Fruit fly (Drosophila melanogaster) whole organism, embryonic: ENCODE data around the gene rk.
A peak's percentile ranks its signal among the peaks of the same experiment; 100 is the strongest.

ENCODE experiments used
- Awh ChIP-seq: fragments of 200-800 bp; sonication (Bioruptor generic); IDR thresholded peaks from 2 replicates; pipeline ENCODE4, ENCODE4 v1.3.6; 2022; ENCODE audit warnings: missing biosample characterization, missing genetic modification characterization
- Bgb ChIP-seq: fragments of 200-800 bp; sonication (Bioruptor generic); IDR thresholded peaks from 2 replicates; pipeline ENCODE4 v1.3.6; 2022; ENCODE audit warnings: missing biosample characterization, missing genetic modification characterization; ENCODE audit not compliant: partially characterized antibody
- Bteb2 ChIP-seq: fragments of 200-800 bp; sonication (Bioruptor generic); optimal IDR thresholded peaks from 2 replicates; lab custom pipeline; 2016; ENCODE audit warnings: missing biosample characterization, missing genetic modification characterization
- CG10462 ChIP-seq: fragments of 200-800 bp; sonication (Bioruptor generic); optimal IDR thresholded peaks from 2 replicates; lab custom pipeline; 2016; ENCODE audit warnings: missing biosample characterization, missing genetic modification characterization
- CG10543 ChIP-seq: fragments of 200-800 bp; sonication (Bioruptor generic); optimal IDR thresholded peaks from 3 replicates; lab custom pipeline; 2017; ENCODE audit warnings: missing biosample characterization, mild to moderate bottlenecking, missing genetic modification characterization, moderate library complexity
- CG11085 ChIP-seq: fragments of 200-800 bp; sonication (Bioruptor generic); IDR thresholded peaks from 2 replicates; pipeline ENCODE4 v1.3.6; 2022; ENCODE audit warnings: missing biosample characterization, missing genetic modification characterization
- CG11093 ChIP-seq: fragments of 200-800 bp; sonication (Bioruptor generic); IDR thresholded peaks from 3 replicates; pipeline ENCODE4 v1.3.6; 2022; ENCODE audit warnings: missing biosample characterization, missing genetic modification characterization
- CG11398 ChIP-seq: fragments of 200-800 bp; sonication (Bioruptor generic); optimal IDR thresholded peaks from 2 replicates; lab custom pipeline; 2016; ENCODE audit warnings: missing biosample characterization, missing genetic modification characterization
- CG1233 ChIP-seq: fragments of 200-800 bp; sonication (Bioruptor generic); optimal IDR thresholded peaks from 4 replicates; lab custom pipeline; 2018; ENCODE audit warnings: missing biosample characterization, mild to moderate bottlenecking, missing genetic modification characterization
- CG13775 ChIP-seq: fragments of 200-800 bp; sonication (Bioruptor generic); optimal IDR thresholded peaks from 3 replicates; lab custom pipeline; 2017; ENCODE audit warnings: missing biosample characterization, mild to moderate bottlenecking, missing genetic modification characterization
- CG15073 ChIP-seq: fragments of 200-800 bp; sonication (Bioruptor generic); optimal IDR thresholded peaks from 2 replicates; lab custom pipeline; 2016; ENCODE audit warnings: missing biosample characterization, missing genetic modification characterization
- CG15479 ChIP-seq: fragments of 200-800 bp; sonication (Bioruptor generic); optimal IDR thresholded peaks from 3 replicates; lab custom pipeline; 2019; ENCODE audit warnings: missing biosample characterization, mild to moderate bottlenecking, missing genetic modification characterization, moderate library complexity
- CG1602 ChIP-seq: fragments of 200-800 bp; sonication (Bioruptor generic); optimal IDR thresholded peaks from 3 replicates; lab custom pipeline; 2016; ENCODE audit warnings: missing biosample characterization, missing genetic modification characterization
- CG1603 ChIP-seq: fragments of 200-800 bp; sonication (Bioruptor generic); optimal IDR thresholded peaks from 2 replicates; lab custom pipeline; 2019; ENCODE audit warnings: missing biosample characterization, mild to moderate bottlenecking, missing genetic modification characterization, moderate library complexity
- CG2712 ChIP-seq: fragments of 200-800 bp; optimal IDR thresholded peaks from 3 replicates; lab custom pipeline; 2019; ENCODE audit warnings: missing biosample characterization, mild to moderate bottlenecking, missing genetic modification characterization, moderate library complexity
- CG2875 ChIP-seq: fragments of 200-800 bp; sonication (Bioruptor generic); optimal IDR thresholded peaks from 2 replicates; lab custom pipeline; 2017; ENCODE audit warnings: missing biosample characterization, mild to moderate bottlenecking, missing genetic modification characterization, missing genetic modification reagents
- CG31365 ChIP-seq: fragments of 200-800 bp; sonication (Bioruptor generic); optimal IDR thresholded peaks from 2 replicates; lab custom pipeline; 2018; ENCODE audit warnings: missing biosample characterization, mild to moderate bottlenecking, missing genetic modification characterization
- CG31441 ChIP-seq: fragments of 200-800 bp; sonication (Bioruptor generic); IDR thresholded peaks from 2 replicates; pipeline ENCODE4 v1.3.6; 2022; ENCODE audit warnings: missing biosample characterization, missing genetic modification characterization
- CG34224 ChIP-seq: fragments of 200-800 bp; sonication (Bioruptor generic); IDR thresholded peaks from 3 replicates; pipeline ENCODE4 v1.3.6; 2022; ENCODE audit warnings: missing biosample characterization, missing genetic modification characterization; ENCODE audit not compliant: partially characterized antibody
- CG4360 ChIP-seq: fragments of 200-800 bp; sonication (Bioruptor generic); IDR thresholded peaks from 2 replicates; pipeline ENCODE4 v1.3.6; 2022; ENCODE audit warnings: missing biosample characterization, missing genetic modification characterization
- CG6254 ChIP-seq: fragments of 200-800 bp; sonication (Bioruptor generic); optimal IDR thresholded peaks from 3 replicates; lab custom pipeline; 2017; ENCODE audit warnings: mild to moderate bottlenecking, missing biosample characterization, missing genetic modification reagents, missing genetic modification characterization
- CG6765 ChIP-seq: fragments of 200-800 bp; sonication (Bioruptor generic); optimal IDR thresholded peaks from 3 replicates; lab custom pipeline; 2017; ENCODE audit warnings: missing biosample characterization, mild to moderate bottlenecking, missing genetic modification characterization
- CG7786 ChIP-seq: fragments of 200-800 bp; sonication (Bioruptor generic); optimal IDR thresholded peaks from 2 replicates; lab custom pipeline; 2016; ENCODE audit warnings: missing biosample characterization, missing genetic modification characterization
- CG7987 ChIP-seq: fragments of 200-800 bp; sonication (Bioruptor generic); optimal IDR thresholded peaks from 2 replicates; lab custom pipeline; 2018; ENCODE audit warnings: missing biosample characterization, mild to moderate bottlenecking, missing genetic modification characterization, moderate library complexity
- HLHmδ ChIP-seq: fragments of 200-800 bp; sonication (Bioruptor generic); optimal IDR thresholded peaks from 2 replicates; lab custom pipeline; 2018; ENCODE audit warnings: missing biosample characterization, mild to moderate bottlenecking, missing genetic modification characterization, moderate library complexity
- Hr39 ChIP-seq: fragments of >200 bp; optimal IDR thresholded peaks from 2 replicates; lab custom pipeline; 2017
- Hsf ChIP-seq: fragments of 200-800 bp; sonication (Bioruptor generic); optimal IDR thresholded peaks from 3 replicates; lab custom pipeline; 2016; ENCODE audit warnings: missing biosample characterization, missing genetic modification characterization
- Lpt ChIP-seq: fragments of >200 bp; optimal IDR thresholded peaks from 2 replicates; lab custom pipeline; 2018; ENCODE audit warnings: missing biosample characterization, missing genetic modification characterization
- Oli ChIP-seq: fragments of 200-800 bp; sonication (Bioruptor generic); optimal IDR thresholded peaks from 2 replicates; lab custom pipeline; 2018; ENCODE audit warnings: missing biosample characterization, mild to moderate bottlenecking, missing genetic modification characterization, moderate library complexity
- Optix ChIP-seq: fragments of 200-800 bp; sonication (Bioruptor generic); IDR thresholded peaks from 3 replicates; pipeline ENCODE4 v1.3.6; 2022; ENCODE audit warnings: missing biosample characterization, missing genetic modification characterization
- Poxn ChIP-seq: fragments of 200-800 bp; sonication (Bioruptor generic); IDR thresholded peaks from 2 replicates; pipeline ENCODE4 v1.3.6; 2022; ENCODE audit warnings: missing biosample characterization, missing genetic modification characterization
- Spps ChIP-seq: fragments of 200-800 bp; sonication (Bioruptor generic); optimal IDR thresholded peaks from 2 replicates; lab custom pipeline; 2018; ENCODE audit warnings: missing biosample characterization, mild to moderate bottlenecking, missing genetic modification characterization
- Ssrp ChIP-seq: fragments of 200-800 bp; sonication (Bioruptor generic); optimal IDR thresholded peaks from 2 replicates; lab custom pipeline; 2018; ENCODE audit warnings: missing biosample characterization, mild to moderate bottlenecking, missing genetic modification characterization, moderate library complexity
- bab2 ChIP-seq: fragments of 200-800 bp; sonication (Bioruptor generic); optimal IDR thresholded peaks from 2 replicates; lab custom pipeline; 2016; ENCODE audit warnings: missing biosample characterization, missing genetic modification characterization
- caup ChIP-seq: fragments of 200-800 bp; sonication (Bioruptor generic); optimal IDR thresholded peaks from 3 replicates; lab custom pipeline; 2017; ENCODE audit warnings: missing biosample characterization, mild to moderate bottlenecking, missing genetic modification characterization, moderate library complexity; ENCODE audit not compliant: severe bottlenecking
- cg ChIP-seq: fragments of 200-800 bp; sonication (Bioruptor generic); optimal IDR thresholded peaks from 3 replicates; lab custom pipeline; 2019; ENCODE audit warnings: missing biosample characterization, mild to moderate bottlenecking, missing genetic modification characterization, moderate library complexity
- exex ChIP-seq: fragments of 200-800 bp; sonication (Bioruptor generic); optimal IDR thresholded peaks from 4 replicates; lab custom pipeline; 2018; ENCODE audit warnings: missing biosample characterization, mild to moderate bottlenecking, missing genetic modification characterization, moderate library complexity
- hb ChIP-seq: fragments of 200-800 bp; sonication (Bioruptor generic); IDR thresholded peaks from 3 replicates; pipeline ENCODE4 v1.3.6; 2022; ENCODE audit warnings: missing biosample characterization, missing genetic modification characterization; ENCODE audit not compliant: partially characterized antibody
- nerfin-2 ChIP-seq: fragments of 200-800 bp; sonication (Bioruptor generic); IDR thresholded peaks from 2 replicates; pipeline ENCODE4 v1.3.6; 2022; ENCODE audit warnings: missing biosample characterization, missing genetic modification characterization; ENCODE audit not compliant: partially characterized antibody
- pho ChIP-seq: fragments of 200-800 bp; sonication (Bioruptor generic); optimal IDR thresholded peaks from 2 replicates; lab custom pipeline; 2016; ENCODE audit warnings: missing biosample characterization, missing genetic modification characterization
- pnt ChIP-seq: fragments of 200-800 bp; sonication (Bioruptor generic); optimal IDR thresholded peaks from 3 replicates; lab custom pipeline; 2016; ENCODE audit warnings: missing biosample characterization, missing genetic modification characterization
- repo ChIP-seq: fragments of 200-800 bp; sonication (Bioruptor generic); optimal IDR thresholded peaks from 2 replicates; lab custom pipeline; 2016; ENCODE audit warnings: missing biosample characterization, missing genetic modification characterization
- row ChIP-seq: fragments of 200-800 bp; sonication (Bioruptor generic); IDR thresholded peaks from 3 replicates; pipeline ENCODE4 v1.3.6; 2022; ENCODE audit warnings: missing biosample characterization, missing genetic modification characterization
- sens ChIP-seq: fragments of 200-800 bp; sonication (Bioruptor generic); peaks from one replicate; lab custom pipeline; 2016; ENCODE audit warnings: missing biosample characterization, missing genetic modification characterization
- sens-2 ChIP-seq: fragments of 200-800 bp; sonication (Bioruptor generic); IDR thresholded peaks from 2 replicates; pipeline ENCODE4 v1.3.6; 2022; ENCODE audit warnings: missing biosample characterization, missing genetic modification characterization
- sqz ChIP-seq: fragments of 200-800 bp; sonication (Bioruptor generic); optimal IDR thresholded peaks from 3 replicates; lab custom pipeline; 2018; ENCODE audit warnings: missing biosample characterization, mild to moderate bottlenecking, missing genetic modification characterization
- stwl ChIP-seq: fragments of 200-800 bp; sonication (Bioruptor generic); optimal IDR thresholded peaks from 3 replicates; lab custom pipeline; 2018; ENCODE audit warnings: missing biosample characterization, mild to moderate bottlenecking, missing genetic modification characterization, moderate library complexity
- sug ChIP-seq: fragments of 200-800 bp; optimal IDR thresholded peaks from 2 replicates; lab custom pipeline; 2019; ENCODE audit warnings: missing biosample characterization, mild to moderate bottlenecking, missing genetic modification characterization, moderate library complexity
- tna ChIP-seq: fragments of 200-800 bp; sonication (Bioruptor generic); IDR thresholded peaks from 2 replicates; pipeline ENCODE4 v1.3.6; 2022; ENCODE audit warnings: missing biosample characterization, missing genetic modification characterization; ENCODE audit not compliant: partially characterized antibody
- zf30C ChIP-seq: fragments of 200-800 bp; sonication (Bioruptor generic); optimal IDR thresholded peaks from 3 replicates; lab custom pipeline; 2018; ENCODE audit warnings: missing biosample characterization, mild to moderate bottlenecking, missing genetic modification characterization

Gene rk

dm6 chr2L:14022130-14022735 lies 21.2 kb upstream of the rk start (continued):
- TF ChIP-seq Lpt (GFP tag; lab: Kevin White, UChicago) (no peak), CG11085 (GFP tag; lab: Robert Waterston, UW) (peak; percentile 76), CG4360 (peak; percentile 95), Ssrp (peak; percentile 96), pnt (GFP tag; lab: Kevin White, UChicago) (peak; percentile 13), CG2712 (tag; lab: Kevin White, UChicago) (peak; percentile 98), exex (peak; percentile 84), sens-2 (GFP tag; lab: Robert Waterston, UW) (peak; percentile 53; the same call in 1 of the 2 replicates), zf30C (GFP tag; lab: Kevin White, UChicago) (peak; percentile 92), Hr39 (lab: Kevin White, UChicago) (no peak), sqz (GFP tag; lab: Kevin White, UChicago) (peak; percentile 97), CG7786 (GFP tag; lab: Kevin White, UChicago) (peak; percentile 7), CG1602 (GFP tag; lab: Kevin White, UChicago) (peak; percentile 86), CG6765 (GFP tag; lab: Kevin White, UChicago) (peak; percentile 95), nerfin-2 (GFP tag; lab: Robert Waterston, UW) (no peak), CG11093 (GFP tag; lab: Robert Waterston, UW) (peak; percentile 89), CG15479 (GFP tag; lab: Kevin White, UChicago) (no peak), CG7987 (GFP tag; lab: Kevin White, UChicago) (peak; percentile 60), CG10462 (peak; percentile 57), CG6254 (GFP tag; lab: Kevin White, UChicago) (peak; percentile 79), Bteb2 (GFP tag; lab: Kevin White, UChicago) (no peak), bab2 (GFP tag; lab: Kevin White, UChicago) (peak; percentile 59), Hsf (GFP tag; lab: Kevin White, UChicago) (peak; percentile 51), tna (GFP tag; lab: Robert Waterston, UW) (no peak), CG31441 (peak; percentile 97), repo (GFP tag; lab: Kevin White, UChicago) (peak; percentile 36), sens (GFP tag; lab: Kevin White, UChicago) (peak; percentile 88), pho (GFP tag; lab: Kevin White, UChicago) (peak; percentile 32), CG11398 (GFP tag; lab: Kevin White, UChicago) (peak; percentile 23), Awh (GFP tag; lab: Robert Waterston, UW) (peak; percentile 84), CG2875 (GFP tag; lab: Kevin White, UChicago) (peak; percentile 92), Optix (peak; percentile 59; the same call in 2 of the 3 replicates), row (GFP tag; lab: Robert Waterston, UW) (peak; percentile 96), CG15073 (GFP tag; lab: Kevin White, UChicago) (peak; percentile 99), CG31365 (no peak), Spps (peak; percentile 91), CG34224 (no peak), HLHmδ (GFP tag; lab: Kevin White, UChicago) (peak; percentile 69), stwl (tag; lab: Kevin White, UChicago) (peak; percentile 14), Oli (tag; lab: Kevin White, UChicago) (peak; percentile 96), CG1603 (tag; lab: Kevin White, UChicago) (peak; percentile 58), Bgb (GFP tag; lab: Robert Waterston, UW) (no peak), sug (tag; lab: Kevin White, UChicago) (peak; percentile 93), hb (GFP tag; lab: Robert Waterston, UW) (no peak), CG10543 (GFP tag; lab: Kevin White, UChicago) (peak; percentile 83), CG1233 (peak; percentile 94), caup (GFP tag; lab: Kevin White, UChicago) (peak; percentile 88), cg (GFP tag; lab: Kevin White, UChicago) (peak; percentile 68), CG13775 (GFP tag; lab: Kevin White, UChicago) (peak; percentile 90), Poxn (GFP tag; lab: Robert Waterston, UW) (peak; percentile 74)
